Worm (Caenorhabditis elegans) whole organism, young adult: ENCODE data around the gene daf-42.
A peak's percentile ranks its signal among the peaks of the same experiment; 100 is the strongest.

Experiments
- B0019.2 ChIP-seq: fragments of 200-800 bp; sonication (Bioruptor generic); conservative IDR thresholded peaks from 2 replicates; pipeline ENCODE4 v1.3.6; 2022; ENCODE audit warnings: missing genetic modification reagents, missing genetic modification characterization, missing compliant biosample characterization
- B0035.1 ChIP-seq: sonication (generic microtip); optimal IDR thresholded peaks from 2 replicates; lab custom pipeline; 2016; ENCODE audit warnings: missing genetic modification characterization, mild to moderate bottlenecking, missing compliant biosample characterization, missing genotype, missing genetic modification reagents
- C06A6.2 ChIP-seq: fragments of 200-800 bp; sonication (Bioruptor generic); conservative IDR thresholded peaks from 2 replicates; pipeline ENCODE4 v1.3.6; 2022; ENCODE audit warnings: missing genetic modification characterization, missing compliant biosample characterization
- D2030.7 ChIP-seq: fragments of 200-800 bp; sonication (Bioruptor generic); IDR thresholded peaks from 2 replicates; pipeline ENCODE4 v1.3.6; 2022; ENCODE audit warnings: missing genetic modification reagents, missing genetic modification characterization, missing compliant biosample characterization
- F10E7.11 ChIP-seq: sonication (generic microtip); optimal IDR thresholded peaks from 2 replicates; lab custom pipeline; 2017; ENCODE audit warnings: mild to moderate bottlenecking, missing genetic modification characterization, moderate library complexity, missing compliant biosample characterization
- F23B12.7 ChIP-seq: sonication (generic microtip); optimal IDR thresholded peaks from 2 replicates; lab custom pipeline; 2017; ENCODE audit warnings: missing genetic modification characterization, mild to moderate bottlenecking, missing compliant biosample characterization, antibody characterized with exemption, moderate library complexity; ENCODE audit not compliant: insufficient read depth
- F49E8.2 ChIP-seq: sonication (generic microtip); optimal IDR thresholded peaks from 3 replicates; lab custom pipeline; 2017; ENCODE audit warnings: missing genetic modification characterization, mild to moderate bottlenecking, missing compliant biosample characterization, antibody characterized with exemption, moderate library complexity; ENCODE audit not compliant: insufficient read depth
- F52B5.7 ChIP-seq: sonication (generic microtip); optimal IDR thresholded peaks from 2 replicates; lab custom pipeline; 2016; ENCODE audit warnings: mild to moderate bottlenecking, missing genetic modification characterization, missing compliant biosample characterization
- F57A8.1 ChIP-seq: fragments of 200-800 bp; sonication (Bioruptor generic); optimal IDR thresholded peaks from 2 replicates; lab custom pipeline; 2018; ENCODE audit warnings: mild to moderate bottlenecking, missing genetic modification characterization, moderate library complexity, missing compliant biosample characterization
- F57C9.4 ChIP-seq: sonication (generic microtip); optimal IDR thresholded peaks from 2 replicates; lab custom pipeline; 2017; ENCODE audit warnings: mild to moderate bottlenecking, missing genetic modification characterization, missing compliant biosample characterization
- T26A5.8 ChIP-seq: sonication (generic microtip); optimal IDR thresholded peaks from 2 replicates; lab custom pipeline; 2016; ENCODE audit warnings: missing genetic modification characterization, missing compliant biosample characterization
- Y67H2A.10 ChIP-seq: fragments of 200-800 bp; sonication (Bioruptor generic); conservative IDR thresholded peaks from 2 replicates; pipeline ENCODE4 v1.3.6; 2022; ENCODE audit warnings: missing genetic modification reagents, missing genetic modification characterization, missing compliant biosample characterization
- Y79H2A.3 ChIP-seq: fragments of 200-800 bp; sonication (Bioruptor generic); conservative IDR thresholded peaks from 2 replicates; pipeline ENCODE4 v1.3.6; 2022; ENCODE audit warnings: missing genetic modification reagents, missing genetic modification characterization, missing compliant biosample characterization
- ama-1 ChIP-seq, 3 experiments: fragments of 150-350 bp in 1 of 3; sonication (generic microtip) in 2 of 3; optimal IDR thresholded peaks; 2 replicates each; lab custom pipeline; 2014 to 2018; ENCODE audit warnings: missing biosample characterization in 2 of 3, missing genetic modification characterization in 2 of 3, missing genetic modification reagents in 2 of 3
- athp-1 ChIP-seq: sonication (generic microtip); optimal IDR thresholded peaks from 2 replicates; lab custom pipeline; 2017; ENCODE audit warnings: mild to moderate bottlenecking, missing genetic modification characterization, missing compliant biosample characterization
- attf-3 ChIP-seq: fragments of 200-800 bp; sonication (Bioruptor generic); conservative IDR thresholded peaks from 2 replicates; pipeline ENCODE4 v1.3.6; 2022; ENCODE audit warnings: missing genetic modification reagents, missing genetic modification characterization, missing compliant biosample characterization
- attf-5 ChIP-seq: fragments of 200-800 bp; sonication (Bioruptor generic); optimal IDR thresholded peaks from 2 replicates; lab custom pipeline; 2018; ENCODE audit warnings: mild to moderate bottlenecking, missing genetic modification characterization, missing compliant biosample characterization
- ccch-3 ChIP-seq: fragments of 200-800 bp; sonication (Bioruptor generic); optimal IDR thresholded peaks from 2 replicates; lab custom pipeline; 2018; ENCODE audit warnings: mild to moderate bottlenecking, missing genetic modification characterization, missing compliant biosample characterization
- ceh-27 ChIP-seq: fragments of 200-800 bp; sonication (Bioruptor generic); optimal IDR thresholded peaks from 2 replicates; lab custom pipeline; 2018; ENCODE audit warnings: mild to moderate bottlenecking, missing genetic modification characterization, moderate library complexity, missing compliant biosample characterization
- ceh-40 ChIP-seq: fragments of 200-800 bp; sonication (Bioruptor generic); IDR thresholded peaks from 2 replicates; pipeline ENCODE4 v1.3.6; 2022; ENCODE audit warnings: missing genetic modification characterization, missing compliant biosample characterization
- efl-1 ChIP-seq: fragments of 150-350 bp; optimal IDR thresholded peaks from 2 replicates; lab custom pipeline; 2014; ENCODE audit warnings: missing biosample characterization, missing genetic modification reagents, missing genetic modification characterization
- egl-44 ChIP-seq: fragments of 200-800 bp; sonication (Bioruptor generic); IDR thresholded peaks from 2 replicates; pipeline ENCODE4 v1.3.6; 2022; ENCODE audit warnings: missing genetic modification reagents, missing genetic modification characterization, missing compliant biosample characterization
- ekl-4 ChIP-seq: fragments of 200-800 bp; sonication (Bioruptor generic); IDR thresholded peaks from 2 replicates; pipeline ENCODE4 v1.3.6; 2022; ENCODE audit warnings: missing genetic modification reagents, missing genetic modification characterization, missing compliant biosample characterization
- ets-4 ChIP-seq: fragments of 200-800 bp; sonication (Bioruptor generic); optimal IDR thresholded peaks from 2 replicates; lab custom pipeline; 2018; ENCODE audit warnings: mild to moderate bottlenecking, missing genetic modification characterization, missing compliant biosample characterization
- fkh-3 ChIP-seq: sonication (generic microtip); optimal IDR thresholded peaks from 2 replicates; lab custom pipeline; 2016; ENCODE audit warnings: mild to moderate bottlenecking, missing genetic modification characterization, missing compliant biosample characterization
- gei-17 ChIP-seq: fragments of 200-800 bp; sonication (Bioruptor generic); optimal IDR thresholded peaks from 2 replicates; lab custom pipeline; 2018; ENCODE audit warnings: mild to moderate bottlenecking, missing genetic modification characterization, missing compliant biosample characterization
- him-1 ChIP-seq: sonication (generic microtip); optimal IDR thresholded peaks from 2 replicates; lab custom pipeline; 2016; ENCODE audit warnings: missing genotype, missing genetic modification reagents, missing genetic modification characterization, missing compliant biosample characterization
- hmg-1.2 ChIP-seq: fragments of 200-800 bp; sonication (Bioruptor generic); IDR thresholded peaks from 2 replicates; pipeline ENCODE4 v1.3.6; 2022; ENCODE audit warnings: missing genetic modification reagents, missing genetic modification characterization, missing compliant biosample characterization
- hrde-1 ChIP-seq: sonication (generic microtip); optimal IDR thresholded peaks from 2 replicates; lab custom pipeline; 2016; ENCODE audit warnings: missing genetic modification characterization, mild to moderate bottlenecking, missing compliant biosample characterization, moderate library complexity, missing genotype, missing genetic modification reagents, borderline replicate concordance
- lag-1 ChIP-seq: fragments of 200-800 bp; sonication (Bioruptor generic); IDR thresholded peaks from 2 replicates; pipeline ENCODE4 v1.3.6; 2022; ENCODE audit warnings: missing genetic modification reagents, missing genetic modification characterization, missing compliant biosample characterization
- lin-26 ChIP-seq: fragments of 200-800 bp; sonication (Bioruptor generic); IDR thresholded peaks from 2 replicates; pipeline ENCODE4 v1.3.6; 2022; ENCODE audit warnings: missing genetic modification reagents, missing genetic modification characterization, missing compliant biosample characterization
- lin-35 ChIP-seq, 3 experiments: fragments of 150-350 bp in 2 of 3; sonication (generic microtip) in 1 of 3; optimal IDR thresholded peaks; 2 replicates each; lab custom pipeline; 2014 to 2018; ENCODE audit warnings: missing biosample characterization in 3 of 3, missing genetic modification characterization in 3 of 3, missing genetic modification reagents in 3 of 3
- lin-40 ChIP-seq: sonication (generic microtip); optimal IDR thresholded peaks from 2 replicates; lab custom pipeline; 2016; ENCODE audit warnings: missing genetic modification characterization, mild to moderate bottlenecking, missing compliant biosample characterization, missing genotype, missing genetic modification reagents
- lsl-1 ChIP-seq: fragments of 200-800 bp; sonication (Bioruptor generic); optimal IDR thresholded peaks from 2 replicates; lab custom pipeline; 2018; ENCODE audit warnings: mild to moderate bottlenecking, missing genetic modification characterization, moderate library complexity, missing compliant biosample characterization
- madf-6 ChIP-seq: fragments of 200-800 bp; sonication (Bioruptor generic); IDR thresholded peaks from 2 replicates; pipeline ENCODE4 v1.3.6; 2022; ENCODE audit warnings: missing genetic modification reagents, missing genetic modification characterization, missing compliant biosample characterization
- mes-4 ChIP-seq: sonication (generic microtip); optimal IDR thresholded peaks from 2 replicates; lab custom pipeline; 2016; ENCODE audit warnings: missing genotype, missing genetic modification characterization, missing compliant biosample characterization
- nfya-1 ChIP-seq: sonication (generic microtip); optimal IDR thresholded peaks from 2 replicates; lab custom pipeline; 2017; ENCODE audit warnings: antibody characterized with exemption, missing compliant biosample characterization, missing genetic modification characterization, borderline replicate concordance; ENCODE audit not compliant: insufficient read depth
- nfya-2 ChIP-seq: fragments of 200-800 bp; sonication (Bioruptor generic); IDR thresholded peaks from 2 replicates; pipeline ENCODE4 v1.3.6; 2022; ENCODE audit warnings: missing genetic modification reagents, missing genetic modification characterization, missing compliant biosample characterization
- nfyb-1 ChIP-seq: fragments of 200-800 bp; sonication (Bioruptor generic); IDR thresholded peaks from 2 replicates; pipeline ENCODE4 v1.3.6; 2022; ENCODE audit warnings: missing genetic modification reagents, missing genetic modification characterization, missing compliant biosample characterization
- nhr-80 ChIP-seq: sonication (generic microtip); optimal IDR thresholded peaks from 2 replicates; lab custom pipeline; 2016; ENCODE audit warnings: missing genetic modification characterization, missing compliant biosample characterization
- repo-1 ChIP-seq: sonication (generic microtip); optimal IDR thresholded peaks from 2 replicates; lab custom pipeline; 2017; ENCODE audit warnings: mild to moderate bottlenecking, missing genetic modification characterization, missing compliant biosample characterization
- rpc-1 ChIP-seq, 2 experiments: fragments of 150-350 bp in 1 of 2; sonication (generic microtip) in 1 of 2; optimal IDR thresholded peaks; 2 replicates each; lab custom pipeline; 2014 to 2018; ENCODE audit warnings: missing biosample characterization in 1 of 2, missing genetic modification characterization in 1 of 2, missing genetic modification reagents in 1 of 2, missing genotype in 1 of 2
- somi-1 ChIP-seq: fragments of 200-800 bp; sonication (Bioruptor generic); optimal IDR thresholded peaks from 2 replicates; lab custom pipeline; 2018; ENCODE audit warnings: mild to moderate bottlenecking, missing genetic modification characterization, missing compliant biosample characterization
- tbp1 ChIP-seq: fragments of 200-800 bp; sonication (Bioruptor generic); optimal IDR thresholded peaks from 2 replicates; lab custom pipeline; 2018; ENCODE audit warnings: mild to moderate bottlenecking, missing genetic modification characterization, missing compliant biosample characterization
- tlf-1 ChIP-seq: fragments of 200-800 bp; sonication (Bioruptor generic); optimal IDR thresholded peaks from 2 replicates; lab custom pipeline; 2018; ENCODE audit warnings: mild to moderate bottlenecking, missing genetic modification characterization, missing compliant biosample characterization
- unc-130 ChIP-seq: sonication (generic microtip); optimal IDR thresholded peaks from 2 replicates; lab custom pipeline; 2016; ENCODE audit warnings: missing genetic modification reagents, missing genetic modification characterization, missing compliant biosample characterization
- zfh-2 ChIP-seq: fragments of 200-800 bp; sonication (Bioruptor generic); conservative IDR thresholded peaks from 2 replicates; pipeline ENCODE4 v1.3.6; 2022; ENCODE audit warnings: missing genetic modification reagents, missing genetic modification characterization, missing compliant biosample characterization
- ztf-6 ChIP-seq: fragments of 200-800 bp; sonication (Bioruptor generic); IDR thresholded peaks from 2 replicates; pipeline ENCODE4 v1.3.6; 2022; ENCODE audit warnings: missing genetic modification reagents, missing genetic modification characterization, missing compliant biosample characterization

daf-42 gene

ce11 chrIV:7319931-7320435 is 26.7 kb downstream of the daf-42 start (continued):
- no peak for TF ChIP-seq rpc-1 (optimal IDR thresholded peaks at IDR 0.05; lab: Kevin White, UChicago)
- TF ChIP-seq rpc-1 (tag; optimal IDR thresholded peaks at IDR 0.05; lab: Kevin White, UChicago) = no peak
- no peak for TF ChIP-seq B0019.2 (GFP tag; lab: Robert Waterston, UW)
- no peak for TF ChIP-seq nfya-2 (GFP tag; lab: Robert Waterston, UW)
- no peak for TF ChIP-seq unc-130 (GFP tag; lab: Kevin White, UChicago)
- no peak for TF ChIP-seq fkh-3 (tag; lab: Kevin White, UChicago)
- no peak for TF ChIP-seq lin-26 (GFP tag; lab: Robert Waterston, UW)
- no peak for TF ChIP-seq athp-1
- TF ChIP-seq him-1 (tag; lab: Kevin White, UChicago) = no peak
- TF ChIP-seq lin-40 (tag; lab: Kevin White, UChicago) = peak; percentile 87
- TF ChIP-seq lsl-1 (GFP tag; lab: Kevin White, UChicago) = no peak
- no peak for TF ChIP-seq nfya-1 (tag; lab: Kevin White, UChicago)
- peak; percentile 65; the same call in 1 of the 2 replicates for TF ChIP-seq ekl-4 (GFP tag; lab: Robert Waterston, UW)
- TF ChIP-seq egl-44 (GFP tag; lab: Robert Waterston, UW) = no peak
- peak; percentile 97 for TF ChIP-seq hmg-1.2
- TF ChIP-seq lag-1 (GFP tag; lab: Robert Waterston, UW) = no peak
- TF ChIP-seq F49E8.2 (tag; lab: Kevin White, UChicago) = no peak
- TF ChIP-seq ama-1 (optimal IDR thresholded peaks at IDR 0.05; lab: Kevin White, UChicago) = no peak
- no peak for TF ChIP-seq ama-1 (GFP tag; optimal IDR thresholded peaks at IDR 0.05; lab: Kevin White, UChicago)
- peak; percentile 8 for TF ChIP-seq ceh-27 (GFP tag; lab: Kevin White, UChicago)
- TF ChIP-seq Y79H2A.3 (GFP tag; lab: Robert Waterston, UW) = no peak
- TF ChIP-seq F57A8.1 (GFP tag; lab: Kevin White, UChicago) = no peak
- TF ChIP-seq tlf-1 (GFP tag; lab: Kevin White, UChicago) = peak; percentile 12
- peak; percentile 50 for TF ChIP-seq tbp1 (GFP tag; lab: Kevin White, UChicago)
- TF ChIP-seq F10E7.11 = no peak
- TF ChIP-seq zfh-2 (GFP tag; lab: Robert Waterston, UW) = peak; percentile 99
- no peak for TF ChIP-seq F52B5.7 (tag; lab: Kevin White, UChicago)
- TF ChIP-seq T26A5.8 (tag; lab: Kevin White, UChicago) = no peak
- 0 out of 2 replicates have a peak, but pooled peaks have one; percentile 19 for TF ChIP-seq madf-6
- no peak for TF ChIP-seq D2030.7 (GFP tag; lab: Robert Waterston, UW)
- no peak for TF ChIP-seq mes-4 (tag; lab: Kevin White, UChicago)
- peak; percentile 92 for TF ChIP-seq nhr-80 (tag; lab: Kevin White, UChicago)
- peak; percentile 60 for TF ChIP-seq repo-1 (tag; lab: Kevin White, UChicago)
- no peak for TF ChIP-seq efl-1 (GFP tag; lab: Kevin White, UChicago)
- TF ChIP-seq F23B12.7 = no peak
- no peak for TF ChIP-seq ceh-40 (GFP tag; lab: Robert Waterston, UW)
- peak; percentile 88 for TF ChIP-seq attf-5 (GFP tag; lab: Kevin White, UChicago)
- TF ChIP-seq attf-3 = no peak
- no peak for TF ChIP-seq Y67H2A.10 (GFP tag; lab: Robert Waterston, UW)
- TF ChIP-seq nfyb-1 = peak; percentile 80; the same call in 1 of the 2 replicates
- peak in 1 of 3 experiments; percentile 57 for TF ChIP-seq lin-35 (GFP tag; optimal IDR thresholded peaks at IDR 0.05; lab: Kevin White, UChicago)
- peak; percentile 52 for TF ChIP-seq gei-17 (GFP tag; lab: Kevin White, UChicago)
- TF ChIP-seq somi-1 (GFP tag; lab: Kevin White, UChicago) = peak; percentile 86
- TF ChIP-seq C06A6.2 (GFP tag; lab: Robert Waterston, UW) = no peak
- TF ChIP-seq ets-4 (GFP tag; lab: Kevin White, UChicago) = no peak
- TF ChIP-seq ccch-3 (GFP tag; lab: Kevin White, UChicago) = no peak
- TF ChIP-seq hrde-1 (tag; lab: Kevin White, UChicago) = no peak
- no peak for TF ChIP-seq B0035.1 (tag; lab: Kevin White, UChicago)
- no peak for TF ChIP-seq ztf-6
- TF ChIP-seq F57C9.4 (tag; lab: Kevin White, UChicago) = no peak
